Fruit fly (Drosophila melanogaster): Measurements from ENCODE around the gene fuss.

The fuss gene

DNA sequence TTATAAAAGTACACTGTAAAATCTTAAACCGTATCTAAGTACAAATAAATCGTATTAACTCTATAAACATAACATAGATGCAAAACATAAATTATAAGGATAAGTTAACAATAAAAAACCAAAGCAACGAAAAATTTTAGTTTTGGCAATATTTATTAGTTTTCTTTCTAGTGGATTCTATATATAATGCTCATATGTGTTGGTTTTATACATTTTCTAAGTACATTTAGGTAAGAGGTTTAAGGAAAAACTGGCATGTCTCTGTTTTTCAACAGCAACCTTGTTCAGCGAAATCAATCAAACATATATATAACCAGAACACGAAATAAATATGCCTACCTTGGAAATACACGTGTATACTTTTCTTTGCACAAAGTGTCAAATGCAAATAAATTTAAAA, 29.0 kb downstream of the fuss start:
- TF ChIP-seq CG30020 (tag; optimal IDR thresholded peaks at IDR 0.05), result peak; percentile 72
- TF ChIP-seq fd96Cb (tag; optimal IDR thresholded peaks at IDR 0.05), result no peak
- TF ChIP-seq ssp (GFP tag; IDR thresholded peaks at IDR 0.05), result peak; percentile 53
- TF ChIP-seq CG15696 (tag; optimal IDR thresholded peaks at IDR 0.05), result no peak
- no peak for TF ChIP-seq CG32772 (GFP tag; IDR thresholded peaks at IDR 0.05)

DNA sequence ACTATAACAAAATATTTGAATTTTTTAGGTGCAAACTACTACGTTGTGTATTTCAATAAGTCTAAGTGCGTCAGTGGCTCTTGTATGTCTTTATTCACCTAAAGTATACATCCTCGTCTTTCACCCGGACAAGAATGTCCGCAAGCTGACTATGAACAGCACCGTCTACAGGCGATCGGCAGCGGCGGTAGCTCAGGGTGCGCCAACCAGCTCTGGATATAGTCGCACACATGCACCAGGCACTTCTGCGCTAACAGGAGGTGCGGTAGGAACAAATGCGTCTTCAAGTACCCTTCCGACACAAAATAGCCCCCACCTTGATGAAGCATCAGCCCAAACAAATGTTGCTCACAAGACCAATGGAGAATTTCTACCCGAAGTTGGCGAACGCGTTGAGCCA, 32.1 kb downstream of the fuss start:
- TF ChIP-seq odd (GFP tag; optimal IDR thresholded peaks at IDR 0.05) (no peak), lmd (GFP tag; IDR thresholded peaks at IDR 0.05) (no peak), pita (GFP tag; optimal IDR thresholded peaks at IDR 0.05) (no peak), pho (GFP tag; optimal IDR thresholded peaks at IDR 0.05) (no peak), Hey (tag; optimal IDR thresholded peaks at IDR 0.05) (no peak), CG2889 (GFP tag; IDR thresholded peaks at IDR 0.05) (no peak), zen (tag; optimal IDR thresholded peaks at IDR 0.05) (no peak), CG6683 (GFP tag; optimal IDR thresholded peaks at IDR 0.05) (no peak), CG2199 (GFP tag; IDR thresholded peaks at IDR 0.05) (peak; percentile 56; the same call in 1 of the 3 replicates), nom (GFP tag; optimal IDR thresholded peaks at IDR 0.05) (no peak), psq (GFP tag; optimal IDR thresholded peaks at IDR 0.05) (no peak), CoRest (tag; optimal IDR thresholded peaks at IDR 0.05) (no peak), CG12071 (GFP tag; optimal IDR thresholded peaks at IDR 0.05) (no peak), CG8478 (optimal IDR thresholded peaks at IDR 0.05) (no peak), Ets65A (GFP tag) (peak; percentile 78), Xbp1 (GFP tag; optimal IDR thresholded peaks at IDR 0.05) (no peak), CG14965 (GFP tag; optimal IDR thresholded peaks at IDR 0.05; ENCODE audit: borderline replicate concordance) (no peak)

DNA sequence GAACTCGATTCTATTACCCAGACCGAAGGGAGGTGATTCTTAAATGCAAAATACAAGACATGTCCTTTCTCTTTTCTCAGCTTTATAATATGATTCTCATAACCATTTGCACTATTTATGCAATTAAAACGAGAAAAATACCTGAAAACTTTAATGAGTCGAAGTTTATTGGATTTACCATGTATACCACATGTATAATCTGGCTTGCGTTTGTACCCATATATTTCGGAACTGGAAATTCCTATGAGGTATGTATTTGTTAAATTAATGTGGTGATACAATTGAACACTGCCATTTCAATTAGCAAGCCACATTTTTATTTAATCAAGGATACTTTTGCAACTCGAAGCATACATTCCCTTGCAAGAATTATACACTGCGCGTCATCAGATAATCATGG, 33.9 kb downstream of the fuss start:
- TF ChIP-seq D19A (tag; optimal IDR thresholded peaks at IDR 0.05), result no peak
- peak; percentile 92 for TF ChIP-seq CG10431 (GFP tag; optimal IDR thresholded peaks at IDR 0.05)
- TF ChIP-seq yki (optimal IDR thresholded peaks at IDR 0.05), result no peak
- TF ChIP-seq CG3407 (GFP tag; optimal IDR thresholded peaks at IDR 0.05), result no peak

DNA sequence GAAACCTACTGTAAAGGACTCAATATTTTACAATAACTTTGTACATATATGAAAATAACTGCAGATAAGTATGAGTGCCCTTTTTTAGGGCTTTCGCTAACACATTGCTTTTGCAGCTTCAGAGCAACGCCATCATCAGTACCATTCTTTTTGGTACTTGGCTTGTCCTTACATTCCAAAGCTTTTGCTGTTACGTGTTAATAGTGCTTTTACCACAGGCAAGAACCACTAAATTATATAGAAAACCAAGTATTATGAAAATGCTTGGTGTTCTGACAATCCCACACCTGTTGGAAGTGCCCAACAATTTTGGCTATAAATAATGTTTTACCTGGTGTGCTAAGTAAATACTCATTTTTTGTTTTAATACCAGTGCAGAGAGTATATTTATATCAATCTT, 41.2 kb downstream of the fuss start:
- peak; percentile 54 for TF ChIP-seq CG9437 (GFP tag; optimal IDR thresholded peaks at IDR 0.05)
- no peak for TF ChIP-seq CG2202 (tag; optimal IDR thresholded peaks at IDR 0.05)
- no peak for TF ChIP-seq CG4424 (GFP tag; optimal IDR thresholded peaks at IDR 0.05)
- no peak for TF ChIP-seq CG32772 (GFP tag; IDR thresholded peaks at IDR 0.05)
- no peak for TF ChIP-seq CG13624 (GFP tag; optimal IDR thresholded peaks at IDR 0.05)
- no peak for TF ChIP-seq E2f1 (GFP tag; IDR thresholded peaks at IDR 0.05)
- peak in 1 of 2 experiments; percentile 65 for TF ChIP-seq Pdp1 (GFP tag; optimal IDR thresholded peaks at IDR 0.05)
- TF ChIP-seq Nf-YB (GFP tag; optimal IDR thresholded peaks at IDR 0.05), result no peak
- peak; percentile 72 for TF ChIP-seq CTCF (GFP tag; optimal IDR thresholded peaks at IDR 0.05)
- TF ChIP-seq sob (GFP tag; IDR thresholded peaks at IDR 0.05), result no peak
- TF ChIP-seq kah (GFP tag; optimal IDR thresholded peaks at IDR 0.05), result peak; percentile 26
- TF ChIP-seq CG2889 (GFP tag; IDR thresholded peaks at IDR 0.05), result no peak
- no peak for TF ChIP-seq lmd (GFP tag; IDR thresholded peaks at IDR 0.05)
- no peak for TF ChIP-seq CG4360 (GFP tag; IDR thresholded peaks at IDR 0.05)
- TF ChIP-seq Opbp (GFP tag; IDR thresholded peaks at IDR 0.05; ENCODE audit: partially characterized antibody), result no peak
- peak; percentile 76 for TF ChIP-seq CG13894 (tag; optimal IDR thresholded peaks at IDR 0.05)
- TF ChIP-seq HLHmδ (GFP tag; optimal IDR thresholded peaks at IDR 0.05), result no peak
- TF ChIP-seq jumu (GFP tag; optimal IDR thresholded peaks at IDR 0.05), result no peak
- peak; percentile 74 for TF ChIP-seq scrt (GFP tag; optimal IDR thresholded peaks at IDR 0.05)
- TF ChIP-seq dpn (GFP tag; optimal IDR thresholded peaks at IDR 0.05), result no peak
- 0 out of 3 replicates have a peak, but pooled peaks have one; percentile 37 for TF ChIP-seq CG2199 (GFP tag; IDR thresholded peaks at IDR 0.05)
- no peak for TF ChIP-seq CG18011 (GFP tag; optimal IDR thresholded peaks at IDR 0.05)
